Fruit fly (Drosophila melanogaster): Measurements from ENCODE around the gene Eig71Ej.

DNA sequence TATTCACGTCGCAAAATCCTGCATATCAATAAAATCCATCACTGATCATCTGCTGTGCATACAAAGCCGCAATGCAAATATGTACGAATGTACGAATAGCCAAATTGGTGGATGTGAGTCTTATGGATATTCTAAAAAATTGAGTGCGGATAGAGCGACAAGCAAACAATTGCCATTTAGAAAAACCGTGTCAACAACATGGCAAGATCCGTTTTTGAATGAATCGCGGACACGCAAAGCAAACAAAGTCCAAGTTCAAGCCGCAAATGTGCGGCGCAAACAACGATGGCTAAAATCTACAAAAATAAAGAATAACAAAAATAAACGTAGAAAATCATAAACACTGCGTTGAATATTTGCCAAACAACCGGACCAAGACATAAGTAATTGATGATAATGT, 28.7 kb upstream of the Eig71Ej start:
- no peak for TF ChIP-seq psq (optimal IDR thresholded peaks at IDR 0.05)
- no peak for TF ChIP-seq CG8478 (optimal IDR thresholded peaks at IDR 0.05)
